Worm (Caenorhabditis elegans) whole organism, young adult: ENCODE measurements around the gene T26E4.2.

Experiments used
- B0035.1 ChIP-seq: sonication (generic microtip); optimal IDR thresholded peaks from 2 replicates; lab custom pipeline; 2016; ENCODE audit warnings: missing genetic modification characterization, mild to moderate bottlenecking, missing compliant biosample characterization, missing genotype, missing genetic modification reagents
- B0261.1 ChIP-seq: sonication (generic microtip); optimal IDR thresholded peaks from 2 replicates; lab custom pipeline; 2016; ENCODE audit warnings: mild to moderate bottlenecking, missing genetic modification characterization, moderate library complexity, missing compliant biosample characterization
- D2030.7 ChIP-seq: fragments of 200-800 bp; sonication (Bioruptor generic); IDR thresholded peaks from 2 replicates; pipeline ENCODE4 v1.3.6; 2022; ENCODE audit warnings: missing genetic modification reagents, missing genetic modification characterization, missing compliant biosample characterization
- F10E7.11 ChIP-seq: sonication (generic microtip); optimal IDR thresholded peaks from 2 replicates; lab custom pipeline; 2017; ENCODE audit warnings: mild to moderate bottlenecking, missing genetic modification characterization, moderate library complexity, missing compliant biosample characterization
- F55B11.4 ChIP-seq: sonication (generic microtip); optimal IDR thresholded peaks from 2 replicates; lab custom pipeline; 2016; ENCODE audit warnings: missing compliant biosample characterization, missing genetic modification characterization, borderline replicate concordance; ENCODE audit not compliant: insufficient read depth
- K12H6.12 ChIP-seq: fragments of 200-800 bp; sonication (Bioruptor generic); optimal IDR thresholded peaks from 2 replicates; lab custom pipeline; 2018; ENCODE audit warnings: mild to moderate bottlenecking, missing genetic modification characterization, missing compliant biosample characterization
- Y67H2A.10 ChIP-seq: fragments of 200-800 bp; sonication (Bioruptor generic); conservative IDR thresholded peaks from 2 replicates; pipeline ENCODE4 v1.3.6; 2022; ENCODE audit warnings: missing genetic modification reagents, missing genetic modification characterization, missing compliant biosample characterization
- Y79H2A.3 ChIP-seq: fragments of 200-800 bp; sonication (Bioruptor generic); conservative IDR thresholded peaks from 2 replicates; pipeline ENCODE4 v1.3.6; 2022; ENCODE audit warnings: missing genetic modification reagents, missing genetic modification characterization, missing compliant biosample characterization
- Y95B8A.8 ChIP-seq: fragments of 200-800 bp; sonication (Bioruptor generic); IDR thresholded peaks from 2 replicates; pipeline ENCODE4 v1.3.6; 2022; ENCODE audit warnings: missing genetic modification reagents, missing genetic modification characterization, missing compliant biosample characterization
- attf-3 ChIP-seq: fragments of 200-800 bp; sonication (Bioruptor generic); conservative IDR thresholded peaks from 2 replicates; pipeline ENCODE4 v1.3.6; 2022; ENCODE audit warnings: missing genetic modification reagents, missing genetic modification characterization, missing compliant biosample characterization
- attf-6 ChIP-seq: fragments of 200-800 bp; sonication (Bioruptor generic); IDR thresholded peaks from 2 replicates; pipeline ENCODE4 v1.3.6; 2022; ENCODE audit warnings: missing genetic modification reagents, missing genetic modification characterization, missing compliant biosample characterization
- cebp-1 ChIP-seq, 2 experiments: fragments of 200-800 bp in 1 of 2; sonication (Bioruptor generic) in 1 of 2; sonication (generic microtip) in 1 of 2; IDR thresholded peaks in 1 of 2; optimal IDR thresholded peaks in 1 of 2; 2 replicates each; pipeline versions ENCODE4 v1.3.6 to Lab custom; 2017 to 2022; ENCODE audit warnings: missing compliant biosample characterization in 2 of 2, missing genetic modification characterization in 2 of 2, mild to moderate bottlenecking in 1 of 2, missing genetic modification reagents in 1 of 2, moderate library complexity in 1 of 2
- ceh-100 ChIP-seq: fragments of 200-800 bp; sonication (Bioruptor generic); IDR thresholded peaks from 2 replicates; pipeline ENCODE4 v1.3.6; 2022; ENCODE audit warnings: missing genetic modification reagents, missing genetic modification characterization, missing compliant biosample characterization
- ceh-40 ChIP-seq: fragments of 200-800 bp; sonication (Bioruptor generic); IDR thresholded peaks from 2 replicates; pipeline ENCODE4 v1.3.6; 2022; ENCODE audit warnings: missing genetic modification characterization, missing compliant biosample characterization
- die-1 ChIP-seq: sonication (generic microtip); optimal IDR thresholded peaks from 2 replicates; lab custom pipeline; 2016; ENCODE audit warnings: missing genotype, mild to moderate bottlenecking, missing genetic modification characterization, missing compliant biosample characterization
- dox-1 ChIP-seq: fragments of 200-800 bp; sonication (Bioruptor generic); IDR thresholded peaks from 2 replicates; pipeline ENCODE4 v1.3.6; 2022; ENCODE audit warnings: missing genetic modification reagents, missing genetic modification characterization, missing compliant biosample characterization
- ets-4 ChIP-seq: fragments of 200-800 bp; sonication (Bioruptor generic); optimal IDR thresholded peaks from 2 replicates; lab custom pipeline; 2018; ENCODE audit warnings: mild to moderate bottlenecking, missing genetic modification characterization, missing compliant biosample characterization
- hlh-12 ChIP-seq: sonication (generic microtip); optimal IDR thresholded peaks from 2 replicates; lab custom pipeline; 2016; ENCODE audit warnings: missing genetic modification characterization, missing compliant biosample characterization
- hmg-20 ChIP-seq: fragments of 200-800 bp; sonication (Bioruptor generic); IDR thresholded peaks from 2 replicates; pipeline ENCODE4 v1.3.6; 2022; ENCODE audit warnings: missing genetic modification reagents, missing genetic modification characterization, missing compliant biosample characterization
- hsf-1 ChIP-seq: fragments of 200-800 bp; sonication (Bioruptor generic); IDR thresholded peaks from 2 replicates; pipeline ENCODE4 v1.3.6; 2022; ENCODE audit warnings: missing genetic modification reagents, missing genetic modification characterization, missing compliant biosample characterization
- lin-54 ChIP-seq: fragments of 200-800 bp; sonication (Bioruptor generic); optimal IDR thresholded peaks from 2 replicates; lab custom pipeline; 2018; ENCODE audit warnings: mild to moderate bottlenecking, missing genetic modification characterization, missing compliant biosample characterization
- madf-8 ChIP-seq: fragments of 200-800 bp; sonication (Bioruptor generic); conservative IDR thresholded peaks from 2 replicates; pipeline ENCODE4 v1.3.6; 2022; ENCODE audit warnings: missing genetic modification reagents, missing genetic modification characterization, missing compliant biosample characterization
- nfya-2 ChIP-seq: fragments of 200-800 bp; sonication (Bioruptor generic); IDR thresholded peaks from 2 replicates; pipeline ENCODE4 v1.3.6; 2022; ENCODE audit warnings: missing genetic modification reagents, missing genetic modification characterization, missing compliant biosample characterization
- nfyb-1 ChIP-seq: fragments of 200-800 bp; sonication (Bioruptor generic); IDR thresholded peaks from 2 replicates; pipeline ENCODE4 v1.3.6; 2022; ENCODE audit warnings: missing genetic modification reagents, missing genetic modification characterization, missing compliant biosample characterization
- nhr-120 ChIP-seq: fragments of 200-800 bp; sonication (Bioruptor generic); IDR thresholded peaks from 2 replicates; pipeline ENCODE4 v1.3.6; 2022; ENCODE audit warnings: missing genetic modification characterization, missing compliant biosample characterization
- pbrm-1 ChIP-seq: fragments of 200-800 bp; sonication (Bioruptor generic); IDR thresholded peaks from 2 replicates; pipeline ENCODE4 v1.3.6; 2022; ENCODE audit warnings: missing genetic modification reagents, missing genetic modification characterization, missing compliant biosample characterization
- rec-8 ChIP-seq, 2 experiments: sonication (generic microtip); optimal IDR thresholded peaks; 2 replicates each; lab custom pipeline; 2016; ENCODE audit warnings: mild to moderate bottlenecking in 2 of 2, missing genetic modification characterization in 2 of 2, missing genetic modification reagents in 2 of 2, missing genotype in 2 of 2, missing biosample characterization in 1 of 2, missing compliant biosample characterization in 1 of 2, moderate library complexity in 1 of 2
- snpc-1.3 ChIP-seq: sonication (generic microtip); optimal IDR thresholded peaks from 2 replicates; lab custom pipeline; 2017; ENCODE audit warnings: missing genetic modification characterization, mild to moderate bottlenecking, missing compliant biosample characterization, antibody characterized with exemption, moderate library complexity, missing genotype, missing genetic modification reagents; ENCODE audit not compliant: insufficient read depth
- xnd-1 ChIP-seq: sonication (generic microtip); optimal IDR thresholded peaks from 2 replicates; lab custom pipeline; 2016; ENCODE audit warnings: missing genotype, missing genetic modification reagents, missing genetic modification characterization, missing compliant biosample characterization
- zfh-2 ChIP-seq: fragments of 200-800 bp; sonication (Bioruptor generic); conservative IDR thresholded peaks from 2 replicates; pipeline ENCODE4 v1.3.6; 2022; ENCODE audit warnings: missing genetic modification reagents, missing genetic modification characterization, missing compliant biosample characterization
- ztf-22 ChIP-seq: fragments of 200-800 bp; sonication (Bioruptor generic); optimal IDR thresholded peaks from 2 replicates; lab custom pipeline; 2018; ENCODE audit warnings: mild to moderate bottlenecking, missing genetic modification characterization, moderate library complexity, missing compliant biosample characterization
- ztf-25 ChIP-seq: fragments of 200-800 bp; sonication (Bioruptor generic); IDR thresholded peaks from 2 replicates; pipeline ENCODE4 v1.3.6; 2022; ENCODE audit warnings: missing genetic modification reagents, missing genetic modification characterization, missing compliant biosample characterization
- ztf-26 ChIP-seq: sonication (generic microtip); optimal IDR thresholded peaks from 2 replicates; lab custom pipeline; 2017; ENCODE audit warnings: missing genetic modification characterization, missing compliant biosample characterization
- ztf-6 ChIP-seq: fragments of 200-800 bp; sonication (Bioruptor generic); IDR thresholded peaks from 2 replicates; pipeline ENCODE4 v1.3.6; 2022; ENCODE audit warnings: missing genetic modification reagents, missing genetic modification characterization, missing compliant biosample characterization

The T26E4.2 gene

ce11 chrV:15781086-15781485 is at the start of gene T26E4.2:
TSS of gene T26E4.2 (plus strand) at chrV:15781386.
- no peak for TF ChIP-seq die-1 (tag; lab: Kevin White, UChicago)
- no peak for TF ChIP-seq ztf-25 (GFP tag; lab: Robert Waterston, UW)
- no peak for TF ChIP-seq ceh-100 (GFP tag; lab: Robert Waterston, UW)
- no peak for TF ChIP-seq B0035.1
- TF ChIP-seq K12H6.12 (tag; lab: Kevin White, UChicago) = no peak
- no peak for TF ChIP-seq xnd-1 (tag; lab: Kevin White, UChicago)
- no peak for TF ChIP-seq ztf-26 (tag; lab: Kevin White, UChicago)
- TF ChIP-seq F10E7.11 (tag; lab: Kevin White, UChicago) = no peak
- no peak for TF ChIP-seq Y95B8A.8 (GFP tag; lab: Robert Waterston, UW)
- TF ChIP-seq Y67H2A.10 (GFP tag; lab: Robert Waterston, UW) = no peak
- TF ChIP-seq rec-8 (tag; optimal IDR thresholded peaks at IDR 0.05; lab: Kevin White, UChicago) = no peak
- no peak for TF ChIP-seq F55B11.4 (tag; lab: Kevin White, UChicago)
- TF ChIP-seq hlh-12 (tag; lab: Kevin White, UChicago) = no peak
- TF ChIP-seq, all 124 proteins: peak for 0

- TF ChIP-seq ztf-6 (GFP tag; lab: Robert Waterston, UW) = no peak
- TF ChIP-seq ceh-40 (GFP tag; lab: Robert Waterston, UW) = no peak
- TF ChIP-seq cebp-1 (GFP tag; IDR thresholded peaks at IDR 0.05; lab: Robert Waterston, UW) = no peak
- no peak for TF ChIP-seq cebp-1 (tag; optimal IDR thresholded peaks at IDR 0.05; lab: Kevin White, UChicago)
- TF ChIP-seq zfh-2 = no peak
- TF ChIP-seq attf-6 (GFP tag; lab: Robert Waterston, UW) = no peak
- TF ChIP-seq B0261.1 (tag; lab: Kevin White, UChicago) = no peak
- no peak for TF ChIP-seq hmg-20
- TF ChIP-seq pbrm-1 = no peak
Measured at ce11 chrV:15732209-15732608, 49.0 kb upstream of the T26E4.2 start, which contains the start of gene str-38. TSS of gene str-38 (minus strand) at chrV:15732309.

- no peak for TF ChIP-seq snpc-1.3 (tag; lab: Kevin White, UChicago)
- peak; percentile 79 for TF ChIP-seq zfh-2
- TF ChIP-seq ztf-26 (tag; lab: Kevin White, UChicago) = no peak
- TF ChIP-seq Y67H2A.10 (GFP tag; lab: Robert Waterston, UW) = no peak
- no peak for TF ChIP-seq lin-54 (GFP tag; lab: Kevin White, UChicago)
- no peak for TF ChIP-seq ztf-22 (GFP tag; lab: Kevin White, UChicago)
Measured at ce11 chrV:15733020-15733419, 48.2 kb upstream of the T26E4.2 start.

- TF ChIP-seq hsf-1 (no peak), dox-1 (GFP tag; lab: Robert Waterston, UW) (no peak), hmg-20 (no peak), D2030.7 (GFP tag; lab: Robert Waterston, UW) (no peak), nhr-120 (GFP tag; lab: Robert Waterston, UW) (no peak), ceh-100 (GFP tag; lab: Robert Waterston, UW) (no peak), ets-4 (GFP tag; lab: Kevin White, UChicago) (no peak), nfyb-1 (GFP tag; lab: Robert Waterston, UW) (no peak), attf-3 (no peak), madf-8 (GFP tag; lab: Robert Waterston, UW) (no peak), nfya-2 (GFP tag; lab: Robert Waterston, UW) (no peak), Y79H2A.3 (GFP tag; lab: Robert Waterston, UW) (no peak)
Measured at ce11 chrV:15733568-15733967, 47.6 kb upstream of the T26E4.2 start, which contains the start of gene T23D5.3. TSS of gene T23D5.3 (minus strand) at chrV:15733668.
